Fruit fly (Drosophila melanogaster) whole organism, embryonic: ENCODE measurements around the gene CG44362.

Source experiments
- CG12219 ChIP-seq: fragments of 200-800 bp; sonication (Bioruptor generic); optimal IDR thresholded peaks from 3 replicates; lab custom pipeline; 2018; ENCODE audit warnings: missing biosample characterization, mild to moderate bottlenecking, missing genetic modification characterization
- CG14441 ChIP-seq: fragments of 200-800 bp; sonication (Bioruptor generic); IDR thresholded peaks from 2 replicates; pipeline ENCODE4 v1.3.6; 2022; ENCODE audit warnings: missing biosample characterization, missing genetic modification characterization
- CG17186 ChIP-seq: fragments of 200-800 bp; sonication (Bioruptor generic); optimal IDR thresholded peaks from 3 replicates; lab custom pipeline; 2017; ENCODE audit warnings: missing biosample characterization, missing genetic modification reagents, missing genetic modification characterization
- CG17328 ChIP-seq: fragments of 200-800 bp; sonication (Bioruptor generic); IDR thresholded peaks from 2 replicates; pipeline ENCODE4 v1.3.6; 2022; ENCODE audit warnings: missing biosample characterization, missing genetic modification characterization
- CG18011 ChIP-seq: fragments of 200-800 bp; sonication (Bioruptor generic); optimal IDR thresholded peaks from 2 replicates; lab custom pipeline; 2017; ENCODE audit warnings: missing biosample characterization, missing genetic modification characterization, mild to moderate bottlenecking, moderate library complexity, missing genotype
- CG1832 ChIP-seq: fragments of 200-800 bp; sonication (Bioruptor generic); optimal IDR thresholded peaks from 2 replicates; lab custom pipeline; 2017; ENCODE audit warnings: missing biosample characterization, mild to moderate bottlenecking, missing genetic modification characterization, inconsistent platforms
- CG2202 ChIP-seq: fragments of 200-800 bp; sonication (Bioruptor generic); optimal IDR thresholded peaks from 2 replicates; lab custom pipeline; 2018; ENCODE audit warnings: missing biosample characterization, mild to moderate bottlenecking, missing genetic modification characterization
- CG30403 ChIP-seq: fragments of 200-800 bp; sonication (Bioruptor generic); optimal IDR thresholded peaks from 3 replicates; lab custom pipeline; 2016; ENCODE audit warnings: missing biosample characterization, missing genetic modification characterization
- CG32772 ChIP-seq: fragments of 200-800 bp; sonication (Bioruptor generic); IDR thresholded peaks from 2 replicates; pipeline ENCODE4 v1.3.6; 2022; ENCODE audit warnings: missing biosample characterization, missing genetic modification characterization
- CG33213 ChIP-seq: fragments of 200-800 bp; sonication (Bioruptor generic); optimal IDR thresholded peaks from 3 replicates; lab custom pipeline; 2016; ENCODE audit warnings: missing biosample characterization, missing genetic modification characterization
- CG34224 ChIP-seq: fragments of 200-800 bp; sonication (Bioruptor generic); IDR thresholded peaks from 3 replicates; pipeline ENCODE4 v1.3.6; 2022; ENCODE audit warnings: missing biosample characterization, missing genetic modification characterization; ENCODE audit not compliant: partially characterized antibody
- CG6175 ChIP-seq: fragments of 200-800 bp; sonication (Bioruptor generic); IDR thresholded peaks from 3 replicates; pipeline ENCODE4 v1.3.6; 2022; ENCODE audit warnings: missing biosample characterization, missing genetic modification characterization
- CG6765 ChIP-seq: fragments of 200-800 bp; sonication (Bioruptor generic); optimal IDR thresholded peaks from 3 replicates; lab custom pipeline; 2017; ENCODE audit warnings: missing biosample characterization, mild to moderate bottlenecking, missing genetic modification characterization
- CG8089 ChIP-seq: fragments of 200-800 bp; sonication (Bioruptor generic); optimal IDR thresholded peaks from 3 replicates; lab custom pipeline; 2016; ENCODE audit warnings: missing biosample characterization, missing genetic modification characterization
- CG9437 ChIP-seq: fragments of 200-800 bp; sonication (Bioruptor generic); optimal IDR thresholded peaks from 2 replicates; lab custom pipeline; 2018; ENCODE audit warnings: missing biosample characterization, mild to moderate bottlenecking, missing genetic modification characterization
- Deaf1 ChIP-seq: fragments of 200-800 bp; optimal IDR thresholded peaks from 3 replicates; lab custom pipeline; 2019; ENCODE audit warnings: missing biosample characterization, mild to moderate bottlenecking, missing genetic modification characterization, moderate library complexity
- Doc3 ChIP-seq: fragments of 200-800 bp; sonication (Bioruptor generic); IDR thresholded peaks from 3 replicates; pipeline ENCODE4 v1.3.6; 2022; ENCODE audit warnings: missing biosample characterization, missing genetic modification characterization; ENCODE audit not compliant: partially characterized antibody
- Elba2 ChIP-seq: fragments of 200-800 bp; sonication (Bioruptor generic); optimal IDR thresholded peaks from 3 replicates; lab custom pipeline; 2016; ENCODE audit warnings: missing biosample characterization, missing genetic modification characterization
- H15 ChIP-seq: fragments of 200-800 bp; sonication (Bioruptor generic); IDR thresholded peaks from 3 replicates; pipeline ENCODE4 v1.3.6; 2022; ENCODE audit warnings: missing biosample characterization, missing genetic modification characterization
- HLH54F ChIP-seq: fragments of 200-800 bp; sonication (Bioruptor generic); optimal IDR thresholded peaks from 3 replicates; lab custom pipeline; 2016; ENCODE audit warnings: missing biosample characterization, missing genetic modification characterization
- Hsf ChIP-seq: fragments of 200-800 bp; sonication (Bioruptor generic); optimal IDR thresholded peaks from 3 replicates; lab custom pipeline; 2016; ENCODE audit warnings: missing biosample characterization, missing genetic modification characterization
- Mad ChIP-seq: fragments of 200-800 bp; sonication (Bioruptor generic); optimal IDR thresholded peaks from 2 replicates; lab custom pipeline; 2016; ENCODE audit warnings: missing biosample characterization, missing genetic modification characterization
- Meics ChIP-seq: fragments of 200-800 bp; sonication (Bioruptor generic); optimal IDR thresholded peaks from 2 replicates; lab custom pipeline; 2017; ENCODE audit warnings: missing biosample characterization, mild to moderate bottlenecking, missing genetic modification characterization
- Scr ChIP-seq: fragments of 200-800 bp; sonication (Bioruptor generic); IDR thresholded peaks from 2 replicates; pipeline ENCODE4 v1.3.6; 2022; ENCODE audit warnings: missing biosample characterization, missing genetic modification characterization; ENCODE audit not compliant: partially characterized antibody
- Ssrp ChIP-seq: fragments of 200-800 bp; sonication (Bioruptor generic); optimal IDR thresholded peaks from 2 replicates; lab custom pipeline; 2018; ENCODE audit warnings: missing biosample characterization, mild to moderate bottlenecking, missing genetic modification characterization, moderate library complexity
- YL-1 ChIP-seq: fragments of 200-800 bp; sonication (Bioruptor generic); optimal IDR thresholded peaks from 3 replicates; lab custom pipeline; 2017; ENCODE audit warnings: missing biosample characterization, mild to moderate bottlenecking, missing genetic modification characterization
- amos ChIP-seq: fragments of 200-800 bp; sonication (Bioruptor generic); IDR thresholded peaks from 2 replicates; pipeline ENCODE4 v1.3.6; 2022; ENCODE audit warnings: missing biosample characterization, missing genetic modification characterization; ENCODE audit not compliant: partially characterized antibody
- ash1 ChIP-seq: fragments of 200-800 bp; sonication (Bioruptor generic); optimal IDR thresholded peaks from 2 replicates; lab custom pipeline; 2018; ENCODE audit warnings: missing biosample characterization, mild to moderate bottlenecking, missing genetic modification characterization
- ato ChIP-seq: fragments of 200-800 bp; sonication (Bioruptor generic); IDR thresholded peaks from 2 replicates; pipeline ENCODE4 v1.3.6; 2022; ENCODE audit warnings: missing biosample characterization, missing genetic modification characterization; ENCODE audit not compliant: partially characterized antibody
- cas ChIP-seq: fragments of 200-800 bp; sonication (Bioruptor generic); IDR thresholded peaks from 2 replicates; pipeline ENCODE4 v1.3.6; 2022; ENCODE audit warnings: missing biosample characterization, missing genetic modification characterization
- croc ChIP-seq: fragments of 200-800 bp; sonication (Bioruptor generic); conservative IDR thresholded peaks from 3 replicates; pipeline ENCODE4 v1.3.6; 2022; ENCODE audit warnings: missing biosample characterization, missing genetic modification characterization
- dati ChIP-seq: fragments of 200-800 bp; sonication (Bioruptor generic); IDR thresholded peaks from 2 replicates; pipeline ENCODE4 v1.3.6; 2022; ENCODE audit warnings: missing biosample characterization, missing genetic modification characterization
- en ChIP-seq: fragments of 200-800 bp; sonication (Bioruptor generic); optimal IDR thresholded peaks from 2 replicates; lab custom pipeline; 2016; ENCODE audit warnings: missing biosample characterization, missing genetic modification characterization
- ewg ChIP-seq: fragments of 200-800 bp; sonication (Bioruptor generic); optimal IDR thresholded peaks from 3 replicates; lab custom pipeline; 2017; ENCODE audit warnings: mild to moderate bottlenecking, missing biosample characterization, missing genetic modification reagents, missing genetic modification characterization
- fd64A ChIP-seq: fragments of 200-800 bp; sonication (Bioruptor generic); optimal IDR thresholded peaks from 3 replicates; lab custom pipeline; 2018; ENCODE audit warnings: missing biosample characterization, mild to moderate bottlenecking, missing genetic modification characterization
- gce ChIP-seq: fragments of 200-800 bp; sonication (Bioruptor generic); IDR thresholded peaks from 3 replicates; pipeline ENCODE4 v1.3.6; 2022; ENCODE audit warnings: missing biosample characterization, missing genetic modification characterization
- gcm2 ChIP-seq: fragments of 200-800 bp; sonication (Bioruptor generic); optimal IDR thresholded peaks from 2 replicates; lab custom pipeline; 2016; ENCODE audit warnings: missing biosample characterization, missing genetic modification characterization
- gsb ChIP-seq: fragments of 200-800 bp; sonication (Bioruptor generic); IDR thresholded peaks from 2 replicates; pipeline ENCODE4 v1.3.6; 2022; ENCODE audit warnings: missing biosample characterization, missing genetic modification characterization
- jing ChIP-seq: fragments of 200-800 bp; sonication (Bioruptor generic); optimal IDR thresholded peaks from 2 replicates; lab custom pipeline; 2018; ENCODE audit warnings: missing biosample characterization, mild to moderate bottlenecking, missing genetic modification characterization
- lmd ChIP-seq: fragments of 200-800 bp; sonication (Bioruptor generic); IDR thresholded peaks from 2 replicates; pipeline ENCODE4 v1.3.6; 2022; ENCODE audit warnings: missing biosample characterization, missing genetic modification characterization
- luna ChIP-seq: fragments of 200-800 bp; sonication (Bioruptor generic); optimal IDR thresholded peaks from 2 replicates; lab custom pipeline; 2016; ENCODE audit warnings: missing biosample characterization, missing genetic modification characterization
- oc ChIP-seq: fragments of 200-800 bp; sonication (Bioruptor generic); optimal IDR thresholded peaks from 2 replicates; lab custom pipeline; 2018; ENCODE audit warnings: missing biosample characterization, mild to moderate bottlenecking, missing genetic modification characterization, moderate library complexity
- onecut ChIP-seq: fragments of 200-800 bp; sonication (Bioruptor generic); IDR thresholded peaks from 2 replicates; pipeline ENCODE4 v1.3.6; 2022; ENCODE audit warnings: missing biosample characterization, missing genetic modification characterization
- otp ChIP-seq: fragments of 200-800 bp; sonication (Bioruptor generic); IDR thresholded peaks from 3 replicates; pipeline ENCODE4, ENCODE4 v1.3.6; 2022; ENCODE audit warnings: missing biosample characterization, missing genetic modification characterization
- sens ChIP-seq: fragments of 200-800 bp; sonication (Bioruptor generic); peaks from one replicate; lab custom pipeline; 2016; ENCODE audit warnings: missing biosample characterization, missing genetic modification characterization
- sna ChIP-seq: fragments of 200-800 bp; sonication (Bioruptor generic); IDR thresholded peaks from 2 replicates; pipeline ENCODE4 v1.3.6; 2022; ENCODE audit warnings: missing biosample characterization, missing genetic modification characterization; ENCODE audit not compliant: partially characterized antibody
- ssp ChIP-seq: fragments of 200-800 bp; sonication (Bioruptor generic); IDR thresholded peaks from 2 replicates; pipeline ENCODE4 v1.3.6; 2022; ENCODE audit warnings: missing biosample characterization, missing genetic modification characterization
- trem ChIP-seq: fragments of 200-800 bp; optimal IDR thresholded peaks from 3 replicates; lab custom pipeline; 2019; ENCODE audit warnings: missing biosample characterization, mild to moderate bottlenecking, missing genetic modification characterization, moderate library complexity
- vnd ChIP-seq: fragments of 200-800 bp; sonication (Bioruptor generic); IDR thresholded peaks from 3 replicates; pipeline ENCODE4 v1.3.6; 2022; ENCODE audit warnings: missing biosample characterization, missing genetic modification characterization; ENCODE audit not compliant: partially characterized antibody
- zfh1 ChIP-seq: fragments of 200-800 bp; sonication (Bioruptor generic); IDR thresholded peaks from 3 replicates; pipeline ENCODE4 v1.3.6; 2022; ENCODE audit warnings: missing biosample characterization, missing genetic modification characterization

CG44362 gene

dm6 chr3L:11416495-11417272 is 19.3 kb downstream of the CG44362 start (continued):
- TF ChIP-seq CG18011 (GFP tag; lab: Kevin White, UChicago) (no peak), CG12219 (GFP tag; lab: Kevin White, UChicago) (peak; percentile 66), CG6765 (GFP tag; lab: Kevin White, UChicago) (no peak), Scr (GFP tag; lab: Robert Waterston, UW) (no peak), Deaf1 (tag; lab: Kevin White, UChicago) (no peak), gsb (GFP tag; lab: Robert Waterston, UW) (peak; percentile 62), cas (peak; percentile 54; the same call in 1 of the 2 replicates), Doc3 (no peak), croc (GFP tag; lab: Robert Waterston, UW) (peak; percentile 94), amos (GFP tag; lab: Robert Waterston, UW) (no peak), HLH54F (GFP tag; lab: Kevin White, UChicago) (peak; percentile 33), CG1832 (GFP tag; lab: Kevin White, UChicago) (no peak), gcm2 (peak; percentile 29), Mad (GFP tag; lab: Kevin White, UChicago) (peak; percentile 58), sna (GFP tag; lab: Robert Waterston, UW) (no peak), CG32772 (GFP tag; lab: Robert Waterston, UW) (peak; percentile 96), ash1 (GFP tag; lab: Kevin White, UChicago) (no peak), onecut (GFP tag; lab: Robert Waterston, UW) (peak; percentile 88), Ssrp (tag; lab: Kevin White, UChicago) (peak; percentile 84), ssp (GFP tag; lab: Robert Waterston, UW) (peak; percentile 86), vnd (GFP tag; lab: Robert Waterston, UW) (no peak), ato (GFP tag; lab: Robert Waterston, UW) (no peak), en (peak; percentile 82), Meics (GFP tag; lab: Kevin White, UChicago) (no peak), CG34224 (GFP tag; lab: Robert Waterston, UW) (no peak), CG9437 (GFP tag; lab: Kevin White, UChicago) (peak; percentile 10), trem (tag; lab: Kevin White, UChicago) (peak; percentile 32), jing (GFP tag; lab: Kevin White, UChicago) (peak; percentile 68), CG6175 (peak; percentile 83), CG8089 (GFP tag; lab: Kevin White, UChicago) (peak; percentile 88), Hsf (peak; percentile 80), CG30403 (peak; percentile 78), Elba2 (no peak), CG33213 (GFP tag; lab: Kevin White, UChicago) (peak; percentile 86), CG2202 (tag; lab: Kevin White, UChicago) (peak; percentile 80), sens (GFP tag; lab: Kevin White, UChicago) (peak; percentile 97), ewg (GFP tag; lab: Kevin White, UChicago) (peak; percentile 73), oc (tag; lab: Kevin White, UChicago) (peak; percentile 87), otp (GFP tag; lab: Robert Waterston, UW) (peak; percentile 95), lmd (peak; percentile 94), CG17186 (GFP tag; lab: Kevin White, UChicago) (peak; percentile 84), gce (peak; percentile 95), H15 (peak; percentile 93), luna (GFP tag; lab: Kevin White, UChicago) (no peak), dati (GFP tag; lab: Robert Waterston, UW) (peak; percentile 93), zfh1 (GFP tag; lab: Robert Waterston, UW) (peak; percentile 98), CG14441 (GFP tag; lab: Robert Waterston, UW) (peak; percentile 89), CG17328 (GFP tag; lab: Robert Waterston, UW) (peak; percentile 96), fd64A (GFP tag; lab: Kevin White, UChicago) (peak; percentile 80), YL-1 (GFP tag; lab: Kevin White, UChicago) (no peak)
